Worm (Caenorhabditis elegans) whole organism, late embryonic: ENCODE measurements around the gene syg-1.

Source experiments
- C38D4.7 ChIP-seq: fragments of 200-800 bp; sonication (Bioruptor generic); optimal IDR thresholded peaks from 2 replicates; lab custom pipeline; 2018; ENCODE audit warnings: mild to moderate bottlenecking, missing genetic modification characterization, moderate library complexity, missing compliant biosample characterization
- F13H6.1 ChIP-seq: sonication (generic microtip); optimal IDR thresholded peaks from 2 replicates; lab custom pipeline; 2016; ENCODE audit warnings: missing genetic modification characterization, missing compliant biosample characterization
- K02D7.2 ChIP-seq: sonication (generic microtip); optimal IDR thresholded peaks from 2 replicates; lab custom pipeline; 2017; ENCODE audit warnings: mild to moderate bottlenecking, missing genetic modification characterization, missing compliant biosample characterization
- K09A11.1 ChIP-seq: sonication (generic microtip); optimal IDR thresholded peaks from 2 replicates; lab custom pipeline; 2017; ENCODE audit warnings: antibody characterized with exemption, mild to moderate bottlenecking, missing genetic modification characterization, missing compliant biosample characterization; ENCODE audit not compliant: insufficient read depth
- T23F11.4 ChIP-seq: fragments of 200-800 bp; sonication (Bioruptor generic); optimal IDR thresholded peaks from 2 replicates; lab custom pipeline; 2018; ENCODE audit warnings: mild to moderate bottlenecking, missing genetic modification characterization, missing compliant biosample characterization
- Y22D7AL.16 ChIP-seq: sonication (generic microtip); optimal IDR thresholded peaks from 2 replicates; lab custom pipeline; 2016; ENCODE audit warnings: missing genetic modification characterization, missing compliant biosample characterization
- ahr-1 ChIP-seq: sonication (generic microtip); optimal IDR thresholded peaks from 2 replicates; lab custom pipeline; 2016; ENCODE audit warnings: missing genetic modification characterization, missing compliant biosample characterization
- ceh-14 ChIP-seq: sonication (generic microtip); optimal IDR thresholded peaks from 2 replicates; lab custom pipeline; 2016; ENCODE audit warnings: missing genotype, missing genetic modification characterization, missing compliant biosample characterization
- ceh-18 ChIP-seq: sonication (generic microtip); optimal IDR thresholded peaks from 2 replicates; lab custom pipeline; 2016; ENCODE audit warnings: missing genetic modification characterization, missing compliant biosample characterization
- ceh-19 ChIP-seq: fragments of 200-800 bp; sonication (Bioruptor generic); optimal IDR thresholded peaks from 2 replicates; lab custom pipeline; 2018; ENCODE audit warnings: mild to moderate bottlenecking, missing genetic modification characterization, missing compliant biosample characterization
- ceh-2 ChIP-seq: sonication (generic microtip); optimal IDR thresholded peaks from 2 replicates; lab custom pipeline; 2016; ENCODE audit warnings: missing genotype, missing genetic modification characterization, missing compliant biosample characterization
- ceh-24 ChIP-seq: sonication (generic microtip); optimal IDR thresholded peaks from 2 replicates; lab custom pipeline; 2016; ENCODE audit warnings: mild to moderate bottlenecking, missing genetic modification characterization, missing compliant biosample characterization
- ceh-30 ChIP-seq: fragments of 150-350 bp; optimal IDR thresholded peaks from 2 replicates; lab custom pipeline; 2014; ENCODE audit warnings: missing biosample characterization, missing genetic modification characterization
- ceh-31 ChIP-seq: sonication (generic microtip); optimal IDR thresholded peaks from 2 replicates; lab custom pipeline; 2016; ENCODE audit warnings: missing genetic modification characterization, missing compliant biosample characterization
- ceh-34 ChIP-seq: sonication (generic microtip); optimal IDR thresholded peaks from 2 replicates; lab custom pipeline; 2016; ENCODE audit warnings: mild to moderate bottlenecking, missing genetic modification characterization, missing compliant biosample characterization
- ceh-45 ChIP-seq: fragments of 200-800 bp; sonication (Bioruptor generic); IDR thresholded peaks from 2 replicates; pipeline ENCODE4 v1.3.6; 2022; ENCODE audit warnings: missing genetic modification reagents, missing genetic modification characterization, missing compliant biosample characterization
- ceh-48 ChIP-seq: sonication (generic microtip); optimal IDR thresholded peaks from 2 replicates; lab custom pipeline; 2016; ENCODE audit warnings: missing genetic modification characterization, inconsistent platforms, missing compliant biosample characterization
- ceh-6 ChIP-seq: fragments of 200-800 bp; sonication (Bioruptor generic); optimal IDR thresholded peaks from 2 replicates; lab custom pipeline; 2018; ENCODE audit warnings: mild to moderate bottlenecking, missing genetic modification characterization, missing compliant biosample characterization
- ceh-9 ChIP-seq: sonication (generic microtip); optimal IDR thresholded peaks from 2 replicates; lab custom pipeline; 2016; ENCODE audit warnings: mild to moderate bottlenecking, missing genetic modification characterization, inconsistent platforms, missing compliant biosample characterization
- dmd-4 ChIP-seq: sonication (generic microtip); optimal IDR thresholded peaks from 2 replicates; lab custom pipeline; 2016; ENCODE audit warnings: borderline replicate concordance, missing genetic modification characterization, missing compliant biosample characterization
- dve-1 ChIP-seq: sonication (generic microtip); optimal IDR thresholded peaks from 2 replicates; lab custom pipeline; 2017; ENCODE audit warnings: antibody characterized with exemption, mild to moderate bottlenecking, missing genetic modification characterization, missing compliant biosample characterization
- ets-4 ChIP-seq: sonication (generic microtip); optimal IDR thresholded peaks from 2 replicates; lab custom pipeline; 2016; ENCODE audit warnings: missing genetic modification characterization, missing compliant biosample characterization
- fkh-10 ChIP-seq: fragments of 150-350 bp; optimal IDR thresholded peaks from 2 replicates; lab custom pipeline; 2014; ENCODE audit warnings: missing biosample characterization, missing genetic modification reagents, missing genetic modification characterization
- gmeb-2 ChIP-seq: sonication (generic microtip); optimal IDR thresholded peaks from 2 replicates; lab custom pipeline; 2016; ENCODE audit warnings: missing genetic modification characterization, inconsistent platforms, missing compliant biosample characterization
- hlh-13 ChIP-seq: fragments of 200-800 bp; sonication (Bioruptor generic); optimal IDR thresholded peaks from 2 replicates; lab custom pipeline; 2018; ENCODE audit warnings: mild to moderate bottlenecking, missing genetic modification characterization, missing compliant biosample characterization
- lim-6 ChIP-seq: sonication (generic microtip); optimal IDR thresholded peaks from 2 replicates; lab custom pipeline; 2016; ENCODE audit warnings: missing genetic modification characterization, missing compliant biosample characterization
- lin-11 ChIP-seq: fragments of 200-800 bp; sonication (Bioruptor generic); optimal IDR thresholded peaks from 2 replicates; lab custom pipeline; 2018; ENCODE audit warnings: mild to moderate bottlenecking, missing genetic modification characterization, missing compliant biosample characterization
- madf-2 ChIP-seq: sonication (generic microtip); optimal IDR thresholded peaks from 2 replicates; lab custom pipeline; 2017; ENCODE audit warnings: missing genetic modification characterization, missing compliant biosample characterization
- mec-3 ChIP-seq: sonication (generic microtip); optimal IDR thresholded peaks from 2 replicates; lab custom pipeline; 2016; ENCODE audit warnings: borderline replicate concordance, missing genetic modification characterization, missing compliant biosample characterization
- nfya-1 ChIP-seq: sonication (generic microtip); optimal IDR thresholded peaks from 2 replicates; lab custom pipeline; 2017; ENCODE audit warnings: missing genetic modification characterization, mild to moderate bottlenecking, missing compliant biosample characterization, antibody characterized with exemption, moderate library complexity
- nhr-11 ChIP-seq: fragments of 150-350 bp; optimal IDR thresholded peaks from 2 replicates; lab custom pipeline; 2014; ENCODE audit warnings: missing biosample characterization, missing genetic modification characterization
- npax-4 ChIP-seq: sonication (generic microtip); optimal IDR thresholded peaks from 2 replicates; lab custom pipeline; 2016; ENCODE audit warnings: missing genetic modification characterization, missing compliant biosample characterization
- pag-3 ChIP-seq: sonication (generic microtip); optimal IDR thresholded peaks from 2 replicates; lab custom pipeline; 2016; ENCODE audit warnings: missing compliant biosample characterization, missing genetic modification characterization, borderline replicate concordance
- pax-1 ChIP-seq: fragments of 150-350 bp; optimal IDR thresholded peaks from 2 replicates; lab custom pipeline; 2014; ENCODE audit warnings: missing biosample characterization, missing genetic modification characterization
- pqm-1 ChIP-seq: sonication (generic microtip); optimal IDR thresholded peaks from 2 replicates; lab custom pipeline; 2016; ENCODE audit warnings: missing genetic modification characterization, missing compliant biosample characterization
- ref-2 ChIP-seq: sonication (generic microtip); optimal IDR thresholded peaks from 2 replicates; lab custom pipeline; 2016; ENCODE audit warnings: missing genetic modification characterization, missing compliant biosample characterization
- rnt-1 ChIP-seq: sonication (generic microtip); optimal IDR thresholded peaks from 2 replicates; lab custom pipeline; 2016; ENCODE audit warnings: missing genetic modification characterization, missing compliant biosample characterization
- sdc-2 ChIP-seq: sonication (generic microtip); optimal IDR thresholded peaks from 2 replicates; lab custom pipeline; 2016; ENCODE audit warnings: missing genotype, missing genetic modification characterization, missing compliant biosample characterization
- syd-9 ChIP-seq: sonication (generic microtip); optimal IDR thresholded peaks from 2 replicates; lab custom pipeline; 2016; ENCODE audit warnings: mild to moderate bottlenecking, missing genetic modification characterization, moderate library complexity, missing compliant biosample characterization
- unc-3 ChIP-seq, 2 experiments: fragments of 200-800 bp in 1 of 2; sonication (Bioruptor generic) in 1 of 2; sonication (generic microtip) in 1 of 2; conservative IDR thresholded peaks in 1 of 2; optimal IDR thresholded peaks in 1 of 2; 2 replicates each; pipeline versions ENCODE4 v1.3.6 to Lab custom; 2016 to 2022; ENCODE audit warnings: missing compliant biosample characterization in 2 of 2, missing genetic modification characterization in 2 of 2, missing genetic modification reagents in 1 of 2
- unc-55 ChIP-seq: sonication (generic microtip); optimal IDR thresholded peaks from 2 replicates; lab custom pipeline; 2017; ENCODE audit warnings: missing biosample characterization, missing genetic modification reagents, missing genetic modification characterization
- unc-86 ChIP-seq: sonication (generic microtip); optimal IDR thresholded peaks from 2 replicates; lab custom pipeline; 2016; ENCODE audit warnings: missing genetic modification characterization, missing compliant biosample characterization
- zip-5 ChIP-seq: sonication (generic microtip); optimal IDR thresholded peaks from 2 replicates; lab custom pipeline; 2016; ENCODE audit warnings: missing genetic modification characterization, missing compliant biosample characterization
- ztf-16 ChIP-seq: sonication (generic microtip); optimal IDR thresholded peaks from 2 replicates; lab custom pipeline; 2017; ENCODE audit warnings: missing genetic modification characterization, missing compliant biosample characterization

Gene syg-1

ce11 chrX:2549322-2549721 lies 34.2 kb upstream of the syg-1 start (continued):
- peak; percentile 64 for TF ChIP-seq ceh-9 (tag; lab: Kevin White, UChicago)
- peak; percentile 47 for TF ChIP-seq npax-4 (tag; lab: Kevin White, UChicago)
- no peak for TF ChIP-seq ceh-30 (tag; lab: Kevin White, UChicago)
- peak; percentile 73 for TF ChIP-seq ceh-34
- TF ChIP-seq nfya-1 (tag; lab: Kevin White, UChicago): peak; percentile 40
- TF ChIP-seq unc-55 (GFP tag; lab: Kevin White, UChicago): no peak
- peak; percentile 62 for TF ChIP-seq ceh-31 (tag; lab: Kevin White, UChicago)
- TF ChIP-seq ceh-18 (tag; lab: Kevin White, UChicago): peak; percentile 83
- TF ChIP-seq rnt-1 (tag; lab: Kevin White, UChicago): peak; percentile 84
- TF ChIP-seq lim-6 (tag; lab: Kevin White, UChicago): no peak
- peak; percentile 57 for TF ChIP-seq pqm-1 (tag; lab: Kevin White, UChicago)
- peak; percentile 47 for TF ChIP-seq ceh-2 (tag; lab: Kevin White, UChicago)
- no peak for TF ChIP-seq pax-1 (tag; lab: Kevin White, UChicago)
- TF ChIP-seq syd-9 (tag; lab: Kevin White, UChicago): peak; percentile 81
- peak; percentile 82 for TF ChIP-seq ref-2 (tag; lab: Kevin White, UChicago)
- TF ChIP-seq ceh-19 (GFP tag; lab: Kevin White, UChicago): peak; percentile 85
- TF ChIP-seq T23F11.4 (GFP tag; lab: Kevin White, UChicago): peak; percentile 83
- peak; percentile 25 for TF ChIP-seq ets-4 (tag; lab: Kevin White, UChicago)
- peak; percentile 88 for TF ChIP-seq ceh-6 (GFP tag; lab: Kevin White, UChicago)
- TF ChIP-seq ahr-1 (tag; lab: Kevin White, UChicago): peak; percentile 51
- no peak for TF ChIP-seq nhr-11 (tag; lab: Kevin White, UChicago)
- peak; percentile 75 for TF ChIP-seq Y22D7AL.16 (tag; lab: Kevin White, UChicago)
- peak; percentile 75 for TF ChIP-seq dve-1 (tag; lab: Kevin White, UChicago)
- TF ChIP-seq C38D4.7 (GFP tag; lab: Kevin White, UChicago): peak; percentile 82
- TF ChIP-seq unc-3 (GFP tag; conservative IDR thresholded peaks at IDR 0.05; lab: Robert Waterston, UW): peak; percentile 82
- peak; percentile 64 for TF ChIP-seq unc-3 (tag; optimal IDR thresholded peaks at IDR 0.05; lab: Kevin White, UChicago)
- peak; percentile 85 for TF ChIP-seq madf-2
- peak; percentile 54 for TF ChIP-seq F13H6.1 (tag; lab: Kevin White, UChicago)
- peak; percentile 73 for TF ChIP-seq ceh-45 (GFP tag; lab: Robert Waterston, UW)
- TF ChIP-seq K09A11.1: peak; percentile 71
- peak; percentile 85 for TF ChIP-seq dmd-4 (tag; lab: Kevin White, UChicago)
- TF ChIP-seq mec-3 (tag; lab: Kevin White, UChicago): no peak
- TF ChIP-seq pag-3 (tag; lab: Kevin White, UChicago): no peak
- peak; percentile 82 for TF ChIP-seq ztf-16
- peak; percentile 85 for TF ChIP-seq gmeb-2 (tag; lab: Kevin White, UChicago)
- peak; percentile 70 for TF ChIP-seq unc-86
- peak; percentile 50 for TF ChIP-seq hlh-13 (GFP tag; lab: Kevin White, UChicago)
- TF ChIP-seq lin-11 (tag; lab: Kevin White, UChicago): peak; percentile 83
- TF ChIP-seq K02D7.2: peak; percentile 81
- TF ChIP-seq zip-5 (tag; lab: Kevin White, UChicago): peak; percentile 54
- peak; percentile 41 for TF ChIP-seq fkh-10 (GFP tag; lab: Kevin White, UChicago)
- peak; percentile 88 for TF ChIP-seq ceh-14
- peak; percentile 56 for TF ChIP-seq ceh-24 (tag; lab: Kevin White, UChicago)
- TF ChIP-seq sdc-2 (tag; lab: Kevin White, UChicago): peak; percentile 84
- TF ChIP-seq ceh-48 (tag; lab: Kevin White, UChicago): peak; percentile 44
- TF ChIP-seq, all 69 proteins: peak for 57
